Comparison of ENCODE assay signal across 1 fruit fly cellular context in the genomic region with DNA sequence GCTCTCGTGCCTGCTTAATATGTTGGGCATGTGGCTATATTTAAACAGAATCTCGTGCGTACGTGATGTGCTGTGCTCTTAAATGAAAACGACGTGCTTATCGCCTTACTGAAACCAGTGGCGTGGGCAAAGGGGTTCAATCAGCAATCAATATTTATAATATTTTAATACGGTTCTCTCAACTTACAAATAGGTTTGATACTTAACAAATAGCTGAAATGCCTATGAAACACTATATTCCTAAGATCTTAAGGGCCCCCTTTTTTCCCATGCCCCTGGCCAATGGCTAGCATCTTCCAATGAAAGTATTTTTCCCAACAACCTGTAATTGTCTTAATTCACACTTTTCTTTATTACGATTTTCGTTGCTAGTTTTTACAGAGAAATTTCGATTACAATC.
A peak's percentile ranks its signal among the peaks of the same experiment; 100 is the strongest.
TF ChIP-seq lines count a peak whose summit lies in the region.

No protein-coding gene starts in this region.

TF ChIP-seq in whole organism, embryonic, 481 proteins besides CTCF, POLR2A, EP300 and RAD21 (continued from another document and continues in another):
- TF ChIP-seq CG3163 (GFP tag; optimal IDR thresholded peaks at IDR 0.05; lab: Kevin White, UChicago) (no peak), MESR4 (GFP tag; optimal IDR thresholded peaks at IDR 0.05; lab: Kevin White, UChicago) (no peak), CG6683 (GFP tag; optimal IDR thresholded peaks at IDR 0.05; lab: Kevin White, UChicago) (no peak), CG7357 (GFP tag; IDR thresholded peaks at IDR 0.05; lab: Robert Waterston, UW) (peak; percentile 47; the same call in 1 of the 3 replicates), toy (GFP tag; IDR thresholded peaks at IDR 0.05; lab: Robert Waterston, UW) (no peak), Dad (GFP tag; optimal IDR thresholded peaks at IDR 0.05; lab: Kevin White, UChicago) (peak; percentile 36), knrl (GFP tag; IDR thresholded peaks at IDR 0.05; lab: Robert Waterston, UW; ENCODE audit: partially characterized antibody) (no peak), ftz-f1 (GFP tag; optimal IDR thresholded peaks at IDR 0.05; lab: Kevin White, UChicago) (no peak), CG32532 (GFP tag; IDR thresholded peaks at IDR 0.05; lab: Robert Waterston, UW) (peak; percentile 79), h (optimal IDR thresholded peaks at IDR 0.05; lab: Kevin White, UChicago) (no peak), ttk (GFP tag; IDR thresholded peaks at IDR 0.05; lab: Robert Waterston, UW) (peak; percentile 75), hth (optimal IDR thresholded peaks at IDR 0.05; lab: Kevin White, UChicago) (no peak), chn (GFP tag; optimal IDR thresholded peaks at IDR 0.05; lab: Kevin White, UChicago) (peak; percentile 58), dan (GFP tag; IDR thresholded peaks at IDR 0.05; lab: Robert Waterston, UW) (peak; percentile 76), her (GFP tag; optimal IDR thresholded peaks at IDR 0.05; lab: Kevin White, UChicago) (peak; percentile 6), CG4424 (GFP tag; optimal IDR thresholded peaks at IDR 0.05; lab: Kevin White, UChicago) (peak; percentile 81), CoRest (tag; optimal IDR thresholded peaks at IDR 0.05; lab: Kevin White, UChicago) (peak; percentile 72), Ptx1 (GFP tag; IDR thresholded peaks at IDR 0.05; lab: Robert Waterston, UW) (peak; percentile 75), CG14050 (GFP tag; IDR thresholded peaks at IDR 0.05; lab: Robert Waterston, UW) (peak; percentile 41; the same call in 2 of the 3 replicates), CG13624 (GFP tag; optimal IDR thresholded peaks at IDR 0.05; lab: Kevin White, UChicago) (peak; percentile 31), eve (GFP tag; optimal IDR thresholded peaks at IDR 0.05; lab: Kevin White, UChicago) (peak in 1 of 2 experiments; percentile 65), CG10565 (GFP tag; optimal IDR thresholded peaks at IDR 0.05; lab: Kevin White, UChicago) (no peak), ranshi (GFP tag; IDR thresholded peaks at IDR 0.05; lab: Robert Waterston, UW) (peak; percentile 74; the same call in 1 of the 2 replicates), D19B (GFP tag; optimal IDR thresholded peaks at IDR 0.05; lab: Kevin White, UChicago) (no peak), Atf6 (GFP tag; IDR thresholded peaks at IDR 0.05; lab: Robert Waterston, UW) (peak; percentile 37; the same call in 1 of the 2 replicates), Nf-YA (GFP tag; IDR thresholded peaks at IDR 0.05; lab: Robert Waterston, UW) (peak; percentile 38; the same call in 1 of the 2 replicates), Sry-δ (GFP tag; optimal IDR thresholded peaks at IDR 0.05; lab: Kevin White, UChicago) (no peak), CG18599 (GFP tag; optimal IDR thresholded peaks at IDR 0.05; lab: Kevin White, UChicago) (peak; percentile 56), dmrt99B (tag; optimal IDR thresholded peaks at IDR 0.05; lab: Kevin White, UChicago) (peak; percentile 71), E2f2 (GFP tag; IDR thresholded peaks at IDR 0.05; lab: Robert Waterston, UW) (peak; percentile 49; the same call in 1 of the 2 replicates), CG16863 (GFP tag; optimal IDR thresholded peaks at IDR 0.05; lab: Kevin White, UChicago) (peak; percentile 3), CG13775 (GFP tag; optimal IDR thresholded peaks at IDR 0.05; lab: Kevin White, UChicago) (peak; percentile 62), CG3407 (GFP tag; optimal IDR thresholded peaks at IDR 0.05; lab: Kevin White, UChicago) (peak; percentile 37), Stat92E (GFP tag; optimal IDR thresholded peaks at IDR 0.05; lab: Kevin White, UChicago) (peak in 1 of 3 experiments; percentile 91), C15 (GFP tag; IDR thresholded peaks at IDR 0.05; lab: Robert Waterston, UW) (0 out of 3 replicates have a peak, but pooled peaks have one; percentile 52), slbo (GFP tag; IDR thresholded peaks at IDR 0.05; lab: Robert Waterston, UW) (peak; percentile 74), CG6854 (GFP tag; optimal IDR thresholded peaks at IDR 0.05; lab: Kevin White, UChicago) (no peak), ato (GFP tag; IDR thresholded peaks at IDR 0.05; lab: Robert Waterston, UW; ENCODE audit: partially characterized antibody) (no peak), Ets65A (GFP tag; lab: Kevin White, UChicago) (peak; percentile 94), pita (GFP tag; optimal IDR thresholded peaks at IDR 0.05; lab: Kevin White, UChicago) (no peak), CG1792 (GFP tag; optimal IDR thresholded peaks at IDR 0.05; lab: Kevin White, UChicago) (no peak), mirr (GFP tag; optimal IDR thresholded peaks at IDR 0.05; lab: Kevin White, UChicago) (no peak), CG9876 (GFP tag; optimal IDR thresholded peaks at IDR 0.05; lab: Kevin White, UChicago) (no peak), CG2889 (GFP tag; IDR thresholded peaks at IDR 0.05; lab: Robert Waterston, UW) (peak; percentile 41; the same call in 1 of the 3 replicates), Sox100B (GFP tag; optimal IDR thresholded peaks at IDR 0.05; lab: Kevin White, UChicago) (peak; percentile 56), HmgD (GFP tag; optimal IDR thresholded peaks at IDR 0.05; lab: Kevin White, UChicago) (no peak), CG12769 (tag; optimal IDR thresholded peaks at IDR 0.05; lab: Kevin White, UChicago) (peak; percentile 20), CG32772 (GFP tag; IDR thresholded peaks at IDR 0.05; lab: Robert Waterston, UW) (peak; percentile 68), CG2116 (GFP tag; optimal IDR thresholded peaks at IDR 0.05; lab: Kevin White, UChicago) (no peak), CG11560 (tag; IDR thresholded peaks at IDR 0.05; lab: Robert Waterston, UW) (0 out of 3 replicates have a peak, but pooled peaks have one; percentile 46), CG10366 (GFP tag; IDR thresholded peaks at IDR 0.05; lab: Robert Waterston, UW) (peak; percentile 68), salm (tag; optimal IDR thresholded peaks at IDR 0.05; lab: Kevin White, UChicago) (peak; percentile 30), Oli (tag; optimal IDR thresholded peaks at IDR 0.05; lab: Kevin White, UChicago) (peak; percentile 70), jumu (GFP tag; optimal IDR thresholded peaks at IDR 0.05; lab: Kevin White, UChicago) (peak; percentile 47), CG9727 (GFP tag; optimal IDR thresholded peaks at IDR 0.05; lab: Kevin White, UChicago) (peak; percentile 74), CG8478 (optimal IDR thresholded peaks at IDR 0.05; lab: Kevin White, UChicago) (no peak), phol (tag; optimal IDR thresholded peaks at IDR 0.05; lab: Kevin White, UChicago) (peak; percentile 80), CG11696 (GFP tag; IDR thresholded peaks at IDR 0.05; lab: Robert Waterston, UW) (peak; percentile 58), ab (GFP tag; optimal IDR thresholded peaks at IDR 0.05; lab: Kevin White, UChicago) (no peak), hbn (GFP tag; IDR thresholded peaks at IDR 0.05; lab: Robert Waterston, UW; ENCODE audit: partially characterized antibody) (no peak), CG2875 (GFP tag; optimal IDR thresholded peaks at IDR 0.05; lab: Kevin White, UChicago) (peak; percentile 57), CG15073 (GFP tag; optimal IDR thresholded peaks at IDR 0.05; lab: Kevin White, UChicago) (no peak), Dref (GFP tag; IDR thresholded peaks at IDR 0.05; lab: Robert Waterston, UW) (no peak), disco-r (GFP tag; optimal IDR thresholded peaks at IDR 0.05; lab: Kevin White, UChicago) (no peak), ERR (GFP tag; optimal IDR thresholded peaks at IDR 0.05; lab: Kevin White, UChicago) (peak; percentile 5), rib (GFP tag; IDR thresholded peaks at IDR 0.05; lab: Robert Waterston, UW) (peak; percentile 58; the same call in 1 of the 2 replicates), Doc3 (GFP tag; IDR thresholded peaks at IDR 0.05; lab: Robert Waterston, UW; ENCODE audit: partially characterized antibody) (no peak), abd-A (tag; optimal IDR thresholded peaks at IDR 0.05; lab: Kevin White, UChicago) (no peak), CG12071 (GFP tag; optimal IDR thresholded peaks at IDR 0.05; lab: Kevin White, UChicago) (peak; percentile 42), CG4282 (GFP tag; optimal IDR thresholded peaks at IDR 0.05; lab: Kevin White, UChicago) (no peak), dpn (GFP tag; optimal IDR thresholded peaks at IDR 0.05; lab: Kevin White, UChicago) (peak; percentile 31 to 78), slp2 (GFP tag; optimal IDR thresholded peaks at IDR 0.05; lab: Kevin White, UChicago) (peak; percentile 36), usp (GFP tag; optimal IDR thresholded peaks at IDR 0.05; lab: Kevin White, UChicago) (no peak), pfk (GFP tag; optimal IDR thresholded peaks at IDR 0.05; lab: Kevin White, UChicago) (no peak), HmgZ (tag; optimal IDR thresholded peaks at IDR 0.05; lab: Kevin White, UChicago) (peak; percentile 11), mam (GFP tag; optimal IDR thresholded peaks at IDR 0.05; lab: Kevin White, UChicago) (peak; percentile 35), chm (GFP tag; IDR thresholded peaks at IDR 0.05; lab: Robert Waterston, UW) (peak; percentile 85), CG1602 (GFP tag; optimal IDR thresholded peaks at IDR 0.05; lab: Kevin White, UChicago) (peak; percentile 69), Aef1 (GFP tag; IDR thresholded peaks at IDR 0.05; lab: Robert Waterston, UW) (peak; percentile 52; the same call in 1 of the 3 replicates), Opbp (GFP tag; IDR thresholded peaks at IDR 0.05; lab: Robert Waterston, UW; ENCODE audit: partially characterized antibody) (no peak), crp (GFP tag; optimal IDR thresholded peaks at IDR 0.05; lab: Kevin White, UChicago) (no peak), CG18619 (GFP tag; optimal IDR thresholded peaks at IDR 0.05; lab: Kevin White, UChicago) (peak; percentile 31), CG15514 (GFP tag; optimal IDR thresholded peaks at IDR 0.05; lab: Kevin White, UChicago) (peak; percentile 32), sug (tag; optimal IDR thresholded peaks at IDR 0.05; lab: Kevin White, UChicago) (peak; percentile 3), crc (GFP tag; optimal IDR thresholded peaks at IDR 0.05; lab: Kevin White, UChicago) (no peak), kni (GFP tag; optimal IDR thresholded peaks at IDR 0.05; lab: Kevin White, UChicago) (no peak), CG7786 (GFP tag; optimal IDR thresholded peaks at IDR 0.05; lab: Kevin White, UChicago) (no peak), CG12942 (GFP tag; optimal IDR thresholded peaks at IDR 0.05; lab: Kevin White, UChicago) (peak; percentile 33), Hr39 (optimal IDR thresholded peaks at IDR 0.05; lab: Kevin White, UChicago) (no peak), fd96Cb (tag; optimal IDR thresholded peaks at IDR 0.05; lab: Kevin White, UChicago) (peak; percentile 69), CG17385 (GFP tag; optimal IDR thresholded peaks at IDR 0.05; lab: Kevin White, UChicago) (peak; percentile 52), Dp (GFP tag; optimal IDR thresholded peaks at IDR 0.05; lab: Kevin White, UChicago) (no peak), CG7839 (tag; optimal IDR thresholded peaks at IDR 0.05; lab: Kevin White, UChicago) (peak; percentile 78), Blimp-1 (GFP tag; optimal IDR thresholded peaks at IDR 0.05; lab: Kevin White, UChicago) (peak; percentile 82), insv (GFP tag; optimal IDR thresholded peaks at IDR 0.05; lab: Kevin White, UChicago) (no peak), zfh2 (GFP tag; optimal IDR thresholded peaks at IDR 0.05; lab: Kevin White, UChicago) (no peak), lab (GFP tag; optimal IDR thresholded peaks at IDR 0.05; lab: Kevin White, UChicago) (peak; percentile 61), CG8281 (tag; optimal IDR thresholded peaks at IDR 0.05; lab: Kevin White, UChicago) (peak; percentile 48), tx (GFP tag; optimal IDR thresholded peaks at IDR 0.05; lab: Kevin White, UChicago) (no peak), Vsx1 (GFP tag; optimal IDR thresholded peaks at IDR 0.05; lab: Kevin White, UChicago) (no peak), CG15479 (GFP tag; optimal IDR thresholded peaks at IDR 0.05; lab: Kevin White, UChicago) (no peak), H2.0 (GFP tag; IDR thresholded peaks at IDR 0.05; lab: Robert Waterston, UW) (peak; percentile 71), nerfin-2 (GFP tag; IDR thresholded peaks at IDR 0.05; lab: Robert Waterston, UW; ENCODE audit: partially characterized antibody) (no peak), Doc2 (GFP tag; IDR thresholded peaks at IDR 0.05; lab: Robert Waterston, UW) (0 out of 2 replicates have a peak, but pooled peaks have one; percentile 29), Nf-YC (tag; optimal IDR thresholded peaks at IDR 0.05; lab: Kevin White, UChicago) (no peak), Optix (GFP tag; IDR thresholded peaks at IDR 0.05; lab: Robert Waterston, UW) (peak; percentile 72), CG5180 (GFP tag; optimal IDR thresholded peaks at IDR 0.05; lab: Kevin White, UChicago) (peak; percentile 23), pho (GFP tag; optimal IDR thresholded peaks at IDR 0.05; lab: Kevin White, UChicago) (no peak), CG17361 (GFP tag; IDR thresholded peaks at IDR 0.05; lab: Robert Waterston, UW) (peak; percentile 73), NFAT (GFP tag; IDR thresholded peaks at IDR 0.05; lab: Robert Waterston, UW) (peak; percentile 83), CG14860 (GFP tag; IDR thresholded peaks at IDR 0.05; lab: Robert Waterston, UW; ENCODE audit: partially characterized antibody) (no peak), CG2712 (tag; optimal IDR thresholded peaks at IDR 0.05; lab: Kevin White, UChicago) (peak; percentile 89), Max (GFP tag; optimal IDR thresholded peaks at IDR 0.05; lab: Kevin White, UChicago) (peak; percentile 64), Drgx (GFP tag; IDR thresholded peaks at IDR 0.05; lab: Robert Waterston, UW) (no peak), Abd-B (GFP tag; optimal IDR thresholded peaks at IDR 0.05; lab: Kevin White, UChicago) (peak; percentile 72), Xrp1 (GFP tag; IDR thresholded peaks at IDR 0.05; lab: Robert Waterston, UW) (peak; percentile 83), maf-S (GFP tag; optimal IDR thresholded peaks at IDR 0.05; lab: Kevin White, UChicago) (no peak), CG17802 (tag; optimal IDR thresholded peaks at IDR 0.05; lab: Kevin White, UChicago) (no peak), ash1 (GFP tag; optimal IDR thresholded peaks at IDR 0.05; lab: Kevin White, UChicago) (no peak), CG15011 (GFP tag; optimal IDR thresholded peaks at IDR 0.05; lab: Kevin White, UChicago) (peak; percentile 42), Oaz (GFP tag; IDR thresholded peaks at IDR 0.05; lab: Robert Waterston, UW) (peak; percentile 33; the same call in 1 of the 2 replicates), PHDP (tag; optimal IDR thresholded peaks at IDR 0.05; lab: Kevin White, UChicago) (peak; percentile 69), br (optimal IDR thresholded peaks at IDR 0.05; lab: Kevin White, UChicago) (no peak), Jarid2 (GFP tag; optimal IDR thresholded peaks at IDR 0.05; lab: Kevin White, UChicago) (peak; percentile 49), CG8359 (GFP tag; optimal IDR thresholded peaks at IDR 0.05; lab: Kevin White, UChicago; ENCODE audit: borderline replicate concordance) (peak; percentile 23), odd (GFP tag; optimal IDR thresholded peaks at IDR 0.05; lab: Kevin White, UChicago) (peak; percentile 27)
